Fruit fly (Drosophila melanogaster) whole organism, embryonic: Measurements from ENCODE around the gene P58IPK.
A peak's percentile ranks its signal among the peaks of the same experiment; 100 is the strongest.

Experiments used
- Asciz ChIP-seq: fragments of 200-800 bp; sonication (Bioruptor generic); optimal IDR thresholded peaks from 2 replicates; lab custom pipeline; 2017; ENCODE audit warnings: missing biosample characterization, mild to moderate bottlenecking, missing genetic modification characterization, missing genetic modification reagents
- Blimp-1 ChIP-seq: fragments of 200-800 bp; sonication (Bioruptor generic); optimal IDR thresholded peaks from 3 replicates; lab custom pipeline; 2018; ENCODE audit warnings: missing biosample characterization, missing genetic modification characterization, mild to moderate bottlenecking, moderate library complexity, missing genetic modification reagents
- CG11695 ChIP-seq: fragments of 200-800 bp; sonication (Bioruptor generic); IDR thresholded peaks from 3 replicates; pipeline ENCODE4 v1.3.6; 2022; ENCODE audit warnings: missing biosample characterization, missing genetic modification characterization
- CG11696 ChIP-seq: fragments of 200-800 bp; sonication (Bioruptor generic); IDR thresholded peaks from 2 replicates; pipeline ENCODE4 v1.3.6; 2022; ENCODE audit warnings: missing biosample characterization, missing genetic modification characterization
- CG14667 ChIP-seq: fragments of 200-800 bp; sonication (Bioruptor generic); IDR thresholded peaks from 2 replicates; pipeline ENCODE4 v1.3.6; 2022; ENCODE audit warnings: missing biosample characterization, missing genetic modification characterization
- CG15073 ChIP-seq: fragments of 200-800 bp; sonication (Bioruptor generic); optimal IDR thresholded peaks from 2 replicates; lab custom pipeline; 2016; ENCODE audit warnings: missing biosample characterization, missing genetic modification characterization
- CG15269 ChIP-seq: fragments of 200-800 bp; sonication (Bioruptor generic); optimal IDR thresholded peaks from 2 replicates; lab custom pipeline; 2018; ENCODE audit warnings: missing biosample characterization, mild to moderate bottlenecking, missing genetic modification characterization, moderate library complexity
- CG16779 ChIP-seq: fragments of 200-800 bp; sonication (Bioruptor generic); IDR thresholded peaks from 2 replicates; pipeline ENCODE4 v1.3.6; 2022; ENCODE audit warnings: missing biosample characterization, missing genetic modification characterization
- CG17385 ChIP-seq: fragments of 200-800 bp; sonication (Bioruptor generic); optimal IDR thresholded peaks from 3 replicates; lab custom pipeline; 2018; ENCODE audit warnings: missing biosample characterization, mild to moderate bottlenecking, missing genetic modification characterization
- CG17568 ChIP-seq: fragments of 200-800 bp; sonication (Bioruptor generic); optimal IDR thresholded peaks from 2 replicates; lab custom pipeline; 2018; ENCODE audit warnings: missing biosample characterization, mild to moderate bottlenecking, missing genetic modification characterization, moderate library complexity
- CG17802 ChIP-seq: fragments of 200-800 bp; sonication (Bioruptor generic); optimal IDR thresholded peaks from 2 replicates; lab custom pipeline; 2018; ENCODE audit warnings: missing biosample characterization, mild to moderate bottlenecking, missing genetic modification characterization, moderate library complexity
- CG18262 ChIP-seq: fragments of 200-800 bp; optimal IDR thresholded peaks from 3 replicates; lab custom pipeline; 2019; ENCODE audit warnings: missing biosample characterization, mild to moderate bottlenecking, missing genetic modification characterization, moderate library complexity
- CG2889 ChIP-seq: fragments of 200-800 bp; sonication (Bioruptor generic); IDR thresholded peaks from 3 replicates; pipeline ENCODE4 v1.3.6; 2022; ENCODE audit warnings: missing biosample characterization, missing genetic modification characterization
- CG32772 ChIP-seq: fragments of 200-800 bp; sonication (Bioruptor generic); IDR thresholded peaks from 2 replicates; pipeline ENCODE4 v1.3.6; 2022; ENCODE audit warnings: missing biosample characterization, missing genetic modification characterization
- CG3281 ChIP-seq: fragments of 200-800 bp; sonication (Bioruptor generic); optimal IDR thresholded peaks from 3 replicates; lab custom pipeline; 2017; ENCODE audit warnings: missing biosample characterization, mild to moderate bottlenecking, missing genetic modification characterization
- CG34376 ChIP-seq: fragments of 200-800 bp; sonication (Bioruptor generic); optimal IDR thresholded peaks from 2 replicates; lab custom pipeline; 2018; ENCODE audit warnings: missing biosample characterization, mild to moderate bottlenecking, missing genetic modification characterization
- CG43689 ChIP-seq: fragments of 200-800 bp; sonication (Bioruptor generic); IDR thresholded peaks from 2 replicates; pipeline ENCODE4 v1.3.6; 2022; ENCODE audit warnings: missing biosample characterization, missing genetic modification characterization
- CG4424 ChIP-seq: fragments of 200-800 bp; sonication (Bioruptor generic); optimal IDR thresholded peaks from 3 replicates; lab custom pipeline; 2016; ENCODE audit warnings: missing biosample characterization, missing genetic modification characterization
- CG5180 ChIP-seq: fragments of 200-800 bp; sonication (Bioruptor generic); optimal IDR thresholded peaks from 3 replicates; lab custom pipeline; 2017; ENCODE audit warnings: missing biosample characterization, missing genetic modification characterization, mild to moderate bottlenecking, moderate library complexity, missing genetic modification reagents
- CG7786 ChIP-seq: fragments of 200-800 bp; sonication (Bioruptor generic); optimal IDR thresholded peaks from 2 replicates; lab custom pipeline; 2016; ENCODE audit warnings: missing biosample characterization, missing genetic modification characterization
- CG9817 ChIP-seq: fragments of 200-800 bp; sonication (Bioruptor generic); optimal IDR thresholded peaks from 2 replicates; lab custom pipeline; 2018; ENCODE audit warnings: missing biosample characterization, mild to moderate bottlenecking, missing genetic modification characterization, moderate library complexity
- CkIIα-i1 ChIP-seq: fragments of 200-800 bp; sonication (Bioruptor generic); IDR thresholded peaks from 2 replicates; pipeline ENCODE4 v1.3.6; 2022; ENCODE audit warnings: missing biosample characterization, missing genetic modification characterization
- Dek ChIP-seq: fragments of 200-800 bp; sonication (Bioruptor generic); optimal IDR thresholded peaks from 3 replicates; lab custom pipeline; 2019; ENCODE audit warnings: missing biosample characterization, mild to moderate bottlenecking, missing genetic modification characterization, moderate library complexity
- E2f2 ChIP-seq: fragments of 200-800 bp; sonication (Bioruptor generic); IDR thresholded peaks from 2 replicates; pipeline ENCODE4 v1.3.6; 2022; ENCODE audit warnings: missing biosample characterization, missing genetic modification characterization
- Elba2 ChIP-seq: fragments of 200-800 bp; sonication (Bioruptor generic); optimal IDR thresholded peaks from 3 replicates; lab custom pipeline; 2016; ENCODE audit warnings: missing biosample characterization, missing genetic modification characterization
- Fer1 ChIP-seq: fragments of 200-800 bp; sonication (Bioruptor generic); optimal IDR thresholded peaks from 2 replicates; lab custom pipeline; 2017; ENCODE audit warnings: missing biosample characterization, mild to moderate bottlenecking, missing genetic modification characterization
- Lhr ChIP-seq: fragments of 200-800 bp; sonication (Bioruptor generic); optimal IDR thresholded peaks from 3 replicates; lab custom pipeline; 2017; ENCODE audit warnings: mild to moderate bottlenecking, missing biosample characterization, missing genetic modification reagents, missing genetic modification characterization
- NfI ChIP-seq: fragments of 200-800 bp; sonication (Bioruptor generic); optimal IDR thresholded peaks from 3 replicates; lab custom pipeline; 2018; ENCODE audit warnings: missing biosample characterization, mild to moderate bottlenecking, missing genetic modification characterization, moderate library complexity
- Oaz ChIP-seq: fragments of 200-800 bp; sonication (Bioruptor generic); IDR thresholded peaks from 2 replicates; pipeline ENCODE4 v1.3.6; 2022; ENCODE audit warnings: missing biosample characterization, missing genetic modification characterization
- Optix ChIP-seq: fragments of 200-800 bp; sonication (Bioruptor generic); IDR thresholded peaks from 3 replicates; pipeline ENCODE4 v1.3.6; 2022; ENCODE audit warnings: missing biosample characterization, missing genetic modification characterization
- PHDP ChIP-seq: fragments of 200-800 bp; sonication (Bioruptor generic); optimal IDR thresholded peaks from 3 replicates; lab custom pipeline; 2018; ENCODE audit warnings: missing biosample characterization, mild to moderate bottlenecking, missing genetic modification characterization, moderate library complexity
- Ssrp ChIP-seq: fragments of 200-800 bp; sonication (Bioruptor generic); optimal IDR thresholded peaks from 2 replicates; lab custom pipeline; 2018; ENCODE audit warnings: missing biosample characterization, mild to moderate bottlenecking, missing genetic modification characterization, moderate library complexity
- Xbp1 ChIP-seq: fragments of 200-800 bp; sonication (Bioruptor generic); optimal IDR thresholded peaks from 3 replicates; lab custom pipeline; 2016; ENCODE audit warnings: missing biosample characterization, mild to moderate bottlenecking, missing genetic modification characterization
- caup ChIP-seq: fragments of 200-800 bp; sonication (Bioruptor generic); optimal IDR thresholded peaks from 3 replicates; lab custom pipeline; 2017; ENCODE audit warnings: missing biosample characterization, mild to moderate bottlenecking, missing genetic modification characterization, moderate library complexity; ENCODE audit not compliant: severe bottlenecking
- chm ChIP-seq: fragments of 200-800 bp; sonication (Bioruptor generic); IDR thresholded peaks from 2 replicates; pipeline ENCODE4 v1.3.6; 2022; ENCODE audit warnings: missing biosample characterization, missing genetic modification characterization
- exex ChIP-seq: fragments of 200-800 bp; sonication (Bioruptor generic); optimal IDR thresholded peaks from 4 replicates; lab custom pipeline; 2018; ENCODE audit warnings: missing biosample characterization, mild to moderate bottlenecking, missing genetic modification characterization, moderate library complexity
- eyg ChIP-seq: fragments of 200-800 bp; sonication (Bioruptor generic); optimal IDR thresholded peaks from 3 replicates; lab custom pipeline; 2016; ENCODE audit warnings: missing biosample characterization, missing genetic modification characterization
- fd3F ChIP-seq: fragments of 200-800 bp; sonication (Bioruptor generic); optimal IDR thresholded peaks from 2 replicates; lab custom pipeline; 2018; ENCODE audit warnings: missing biosample characterization, mild to moderate bottlenecking, missing genetic modification characterization, moderate library complexity
- fd96Cb ChIP-seq: fragments of 200-800 bp; sonication (Bioruptor generic); optimal IDR thresholded peaks from 2 replicates; lab custom pipeline; 2018; ENCODE audit warnings: missing biosample characterization, mild to moderate bottlenecking, missing genetic modification characterization, moderate library complexity
- gem ChIP-seq: fragments of 200-800 bp; sonication (Bioruptor generic); optimal IDR thresholded peaks from 2 replicates; lab custom pipeline; 2019; ENCODE audit warnings: missing biosample characterization, mild to moderate bottlenecking, missing genetic modification characterization, moderate library complexity
- her ChIP-seq: fragments of 200-800 bp; sonication (Bioruptor generic); optimal IDR thresholded peaks from 2 replicates; lab custom pipeline; 2016; ENCODE audit warnings: missing biosample characterization, missing genetic modification characterization
- klu ChIP-seq: fragments of 200-800 bp; sonication (Bioruptor generic); IDR thresholded peaks from 2 replicates; pipeline ENCODE4 v1.3.6; 2022; ENCODE audit warnings: missing biosample characterization, missing genetic modification characterization
- pzg ChIP-seq: fragments of 200-800 bp; sonication (Bioruptor generic); optimal IDR thresholded peaks from 3 replicates; lab custom pipeline; 2018; ENCODE audit warnings: missing biosample characterization, mild to moderate bottlenecking, missing genetic modification characterization, moderate library complexity
- ranshi ChIP-seq: fragments of 200-800 bp; sonication (Bioruptor generic); IDR thresholded peaks from 2 replicates; pipeline ENCODE4 v1.3.6; 2022; ENCODE audit warnings: missing biosample characterization, missing genetic modification characterization
- repo ChIP-seq: fragments of 200-800 bp; sonication (Bioruptor generic); optimal IDR thresholded peaks from 2 replicates; lab custom pipeline; 2016; ENCODE audit warnings: missing biosample characterization, missing genetic modification characterization
- scrt ChIP-seq: fragments of 200-800 bp; sonication (Bioruptor generic); optimal IDR thresholded peaks from 2 replicates; lab custom pipeline; 2018; ENCODE audit warnings: missing biosample characterization, mild to moderate bottlenecking, missing genetic modification characterization, moderate library complexity
- sima ChIP-seq: fragments of 200-800 bp; sonication (Bioruptor generic); optimal IDR thresholded peaks from 2 replicates; lab custom pipeline; 2016; ENCODE audit warnings: missing biosample characterization, missing genetic modification characterization
- tin ChIP-seq: fragments of 200-800 bp; sonication (Bioruptor generic); optimal IDR thresholded peaks from 3 replicates; lab custom pipeline; 2016; ENCODE audit warnings: missing biosample characterization, missing genetic modification characterization
- tna ChIP-seq: fragments of 200-800 bp; sonication (Bioruptor generic); IDR thresholded peaks from 2 replicates; pipeline ENCODE4 v1.3.6; 2022; ENCODE audit warnings: missing biosample characterization, missing genetic modification characterization; ENCODE audit not compliant: partially characterized antibody
- tup ChIP-seq: fragments of 200-800 bp; sonication (Bioruptor generic); optimal IDR thresholded peaks from 2 replicates; lab custom pipeline; 2016; ENCODE audit warnings: missing biosample characterization, mild to moderate bottlenecking, missing genetic modification characterization, moderate library complexity
- vvl ChIP-seq: fragments of 200-800 bp; sonication (Bioruptor generic); IDR thresholded peaks from 2 replicates; pipeline ENCODE4 v1.3.6; 2022; ENCODE audit warnings: missing biosample characterization, missing genetic modification characterization
- zf30C ChIP-seq: fragments of 200-800 bp; sonication (Bioruptor generic); optimal IDR thresholded peaks from 3 replicates; lab custom pipeline; 2018; ENCODE audit warnings: missing biosample characterization, mild to moderate bottlenecking, missing genetic modification characterization

P58IPK gene

DNA sequence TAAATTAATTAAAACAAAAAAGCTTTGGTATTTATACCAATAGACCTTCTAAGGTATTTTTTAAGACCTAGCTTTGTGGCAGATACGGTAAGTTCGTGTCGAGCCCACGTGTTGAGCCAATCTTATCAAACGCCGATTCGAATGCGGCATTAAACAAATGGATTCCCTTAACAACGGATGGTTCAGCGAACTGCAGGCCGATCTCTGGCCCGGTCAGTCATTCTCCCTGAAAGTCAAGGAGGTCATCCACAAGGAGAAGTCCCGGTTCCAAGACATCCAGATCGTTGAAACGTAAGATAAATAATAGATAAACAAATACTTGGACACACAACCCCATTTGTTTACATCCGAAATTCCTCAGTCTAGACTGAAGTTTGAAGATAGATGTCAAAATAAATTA, 44.8 kb downstream of the P58IPK start, which contains the start of gene SpdS (continued):
- TF ChIP-seq tup (GFP tag; lab: Kevin White, UChicago), result no peak
- no peak for TF ChIP-seq CG3281 (GFP tag; lab: Kevin White, UChicago)
- peak; percentile 5 for TF ChIP-seq CG17385 (GFP tag; lab: Kevin White, UChicago)
- no peak for TF ChIP-seq CG15269
- TF ChIP-seq CG14667 (GFP tag; lab: Robert Waterston, UW), result no peak
- peak; percentile 84 for TF ChIP-seq scrt
- no peak for TF ChIP-seq vvl
- no peak for TF ChIP-seq gem (tag; lab: Kevin White, UChicago)
- no peak for TF ChIP-seq NfI
- no peak for TF ChIP-seq repo
- TF ChIP-seq CG32772 (GFP tag; lab: Robert Waterston, UW), result no peak
- TF ChIP-seq CG11696 (GFP tag; lab: Robert Waterston, UW), result no peak
- no peak for TF ChIP-seq CG16779 (GFP tag; lab: Robert Waterston, UW)
- no peak for TF ChIP-seq CG7786
- no peak for TF ChIP-seq CG4424
- no peak for TF ChIP-seq klu (GFP tag; lab: Robert Waterston, UW)
- no peak for TF ChIP-seq eyg (GFP tag; lab: Kevin White, UChicago)
- no peak for TF ChIP-seq ranshi (GFP tag; lab: Robert Waterston, UW)
- TF ChIP-seq fd96Cb, result no peak
- TF ChIP-seq Xbp1 (GFP tag; lab: Kevin White, UChicago), result no peak
- no peak for TF ChIP-seq zf30C (GFP tag; lab: Kevin White, UChicago)
- TF ChIP-seq CG17802 (tag; lab: Kevin White, UChicago), result no peak
- TF ChIP-seq CG34376 (GFP tag; lab: Kevin White, UChicago), result peak; percentile 28
- TF ChIP-seq tin (GFP tag; lab: Kevin White, UChicago), result no peak
- TF ChIP-seq Optix (GFP tag; lab: Robert Waterston, UW), result no peak
- TF ChIP-seq CkIIα-i1 (GFP tag; lab: Robert Waterston, UW), result no peak
- no peak for TF ChIP-seq CG18262 (tag; lab: Kevin White, UChicago)
- TF ChIP-seq CG17568 (GFP tag; lab: Kevin White, UChicago), result no peak
- no peak for TF ChIP-seq Lhr (GFP tag; lab: Kevin White, UChicago)
- TF ChIP-seq CG5180 (GFP tag; lab: Kevin White, UChicago), result no peak
- TF ChIP-seq Elba2 (GFP tag; lab: Kevin White, UChicago), result no peak
- no peak for TF ChIP-seq chm (GFP tag; lab: Robert Waterston, UW)
- TF ChIP-seq tna (GFP tag; lab: Robert Waterston, UW), result no peak
- TF ChIP-seq Blimp-1, result no peak
- no peak for TF ChIP-seq Asciz (GFP tag; lab: Kevin White, UChicago)
- TF ChIP-seq E2f2, result no peak
- no peak for TF ChIP-seq Ssrp
- no peak for TF ChIP-seq CG15073 (GFP tag; lab: Kevin White, UChicago)
- TF ChIP-seq Dek (tag; lab: Kevin White, UChicago), result no peak
- TF ChIP-seq exex (tag; lab: Kevin White, UChicago), result no peak
- TF ChIP-seq Oaz (GFP tag; lab: Robert Waterston, UW), result no peak
- peak; percentile 22 for TF ChIP-seq PHDP
- no peak for TF ChIP-seq her (GFP tag; lab: Kevin White, UChicago)
- no peak for TF ChIP-seq CG2889
- no peak for TF ChIP-seq CG43689 (GFP tag; lab: Robert Waterston, UW)
- no peak for TF ChIP-seq caup (GFP tag; lab: Kevin White, UChicago)
- peak; percentile 35 for TF ChIP-seq pzg (GFP tag; lab: Kevin White, UChicago)
- no peak for TF ChIP-seq fd3F (GFP tag; lab: Kevin White, UChicago)
- no peak for TF ChIP-seq sima
- no peak for TF ChIP-seq Fer1
- TF ChIP-seq CG11695 (GFP tag; lab: Robert Waterston, UW), result no peak
- no peak for TF ChIP-seq CG9817
